Fruit fly (Drosophila melanogaster): ENCODE results near the gene CG12003.

DNA sequence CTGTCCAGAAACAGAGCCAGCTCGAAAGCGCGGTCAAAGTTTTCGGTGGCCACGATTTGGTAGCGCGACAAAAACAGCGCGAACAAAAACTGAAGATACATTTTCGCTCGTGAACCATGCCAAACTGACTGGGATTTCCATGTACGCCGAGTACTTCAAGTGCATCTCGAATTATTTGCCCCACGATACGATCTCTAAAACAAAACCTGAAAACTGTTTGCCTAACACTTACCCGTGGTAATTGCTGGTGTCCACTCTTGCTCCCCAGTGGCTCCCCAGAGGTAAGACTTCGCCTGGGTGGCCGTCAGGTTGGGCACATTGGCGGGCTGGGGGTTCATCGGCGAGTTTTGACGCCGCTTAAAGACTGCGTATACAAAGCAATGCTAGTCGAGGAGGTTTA lies 34.0 kb upstream of the CG12003 start, which contains the start of gene Ir62a:
- no peak for TF ChIP-seq exex (tag; optimal IDR thresholded peaks at IDR 0.05)
- TF ChIP-seq dysf (GFP tag; IDR thresholded peaks at IDR 0.05): no peak
- no peak for TF ChIP-seq CG30403 (GFP tag; optimal IDR thresholded peaks at IDR 0.05)
- no peak for TF ChIP-seq trem (tag; optimal IDR thresholded peaks at IDR 0.05)
- TF ChIP-seq cad (GFP tag; optimal IDR thresholded peaks at IDR 0.05): no peak
- no peak for TF ChIP-seq insv (GFP tag; optimal IDR thresholded peaks at IDR 0.05)
- TF ChIP-seq CG1832 (GFP tag; optimal IDR thresholded peaks at IDR 0.05): no peak
- TF ChIP-seq Dek (tag; optimal IDR thresholded peaks at IDR 0.05): no peak
- no peak for TF ChIP-seq CG10654 (GFP tag; optimal IDR thresholded peaks at IDR 0.05)
- TF ChIP-seq CG7556 (GFP tag; optimal IDR thresholded peaks at IDR 0.05): no peak
- TF ChIP-seq Dbx (GFP tag; IDR thresholded peaks at IDR 0.05): no peak

All from whole organism, embryonic.